Fruit fly (Drosophila melanogaster): ENCODE results near the gene CG31522.
A peak's percentile ranks its signal among the peaks of the same experiment; 100 is the strongest.

The CG31522 gene

dm6 chr3R:4397403-4398079, 65.1 kb downstream of the CG31522 start, which contains the start of gene CG9855:
Gene CG9855, minus strand, starts transcription at chr3R:4397875.
- peak; percentile 86 for TF ChIP-seq dsx (GFP tag; optimal IDR thresholded peaks at IDR 0.05; ENCODE audit: poor library complexity, severe bottlenecking)
- peak; percentile 10 for TF ChIP-seq Blimp-1 (GFP tag; optimal IDR thresholded peaks at IDR 0.05)
- TF ChIP-seq CG8119 (GFP tag; IDR thresholded peaks at IDR 0.05) = no peak
- peak; percentile 14 for TF ChIP-seq Sox14 (GFP tag; optimal IDR thresholded peaks at IDR 0.05)
- TF ChIP-seq dac (GFP tag; optimal IDR thresholded peaks at IDR 0.05) = no peak
- peak; percentile 73 for TF ChIP-seq Eip78C (GFP tag)

DNA sequence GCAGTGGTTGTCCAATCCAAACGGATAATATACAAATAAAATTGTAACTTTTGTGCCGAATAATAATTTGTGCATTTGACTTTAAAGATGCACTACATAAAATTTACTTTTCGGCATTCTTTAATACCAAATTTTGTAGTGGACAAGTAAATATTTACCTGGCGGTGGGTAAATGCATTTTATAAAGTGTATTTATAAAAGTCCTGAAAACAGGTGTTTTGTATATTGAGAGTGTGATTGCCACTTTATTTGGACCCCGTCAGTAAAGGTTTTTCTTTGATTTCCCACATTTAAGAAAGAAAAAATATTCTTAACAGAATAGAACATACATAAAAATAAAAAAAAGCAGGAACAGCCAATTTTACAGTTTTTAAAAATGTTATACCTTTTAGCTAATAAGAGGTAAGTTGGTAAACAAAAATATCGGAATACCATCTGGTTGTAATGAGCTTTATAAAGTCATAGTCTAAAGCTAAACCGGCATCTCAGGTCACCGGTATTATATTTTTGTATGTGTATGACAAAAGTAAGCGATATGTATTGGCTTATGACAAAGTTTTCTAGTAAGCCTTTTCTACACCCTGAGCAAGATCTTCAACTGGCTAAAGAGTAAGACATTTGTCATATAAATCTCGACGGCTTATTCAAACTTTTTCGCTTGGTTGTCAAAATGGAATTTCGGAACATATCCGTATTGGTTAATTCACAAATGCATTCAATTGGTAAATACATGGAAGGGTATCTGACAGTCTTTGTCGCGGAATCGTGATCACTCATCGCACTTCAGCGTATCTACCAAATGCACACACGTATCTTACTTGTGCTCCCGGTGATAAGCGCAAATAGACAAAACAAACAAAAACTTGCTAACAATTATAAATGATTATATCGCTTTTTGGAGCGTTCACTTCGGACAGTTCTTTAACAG, 67.8 kb downstream of the CG31522 start:
- TF ChIP-seq CG1621 (tag; optimal IDR thresholded peaks at IDR 0.05) (peak; percentile 90), CG32006 (GFP tag; optimal IDR thresholded peaks at IDR 0.05) (peak; percentile 97), Smox (GFP tag; optimal IDR thresholded peaks at IDR 0.05) (peak; percentile 90), svp (GFP tag) (peak; percentile 98), Eip78C (GFP tag) (peak; percentile 99), CG8632 (GFP tag; optimal IDR thresholded peaks at IDR 0.05) (peak; percentile 92), vri (GFP tag; optimal IDR thresholded peaks at IDR 0.05) (peak; percentile 97), pdm3 (GFP tag; optimal IDR thresholded peaks at IDR 0.05) (peak; percentile 96), esn (GFP tag; optimal IDR thresholded peaks at IDR 0.05) (peak; percentile 96), OdsH (GFP tag; optimal IDR thresholded peaks at IDR 0.05) (peak; percentile 95), CG11294 (GFP tag; IDR thresholded peaks at IDR 0.05) (peak; percentile 92; the same call in 1 of the 2 replicates), ss (GFP tag; optimal IDR thresholded peaks at IDR 0.05) (peak; percentile 68 to 76), Sox15 (GFP tag; optimal IDR thresholded peaks at IDR 0.05) (peak; percentile 88), Ets96B (tag; optimal IDR thresholded peaks at IDR 0.05) (peak; percentile 87), CG4318 (GFP tag; optimal IDR thresholded peaks at IDR 0.05) (peak; percentile 93), Gug (GFP tag; IDR thresholded peaks at IDR 0.05) (peak; percentile 93), topi (GFP tag; optimal IDR thresholded peaks at IDR 0.05) (peak; percentile 95), fd85E (GFP tag; optimal IDR thresholded peaks at IDR 0.05) (peak; percentile 83), spab (GFP tag; optimal IDR thresholded peaks at IDR 0.05) (peak; percentile 76), CG9139 (GFP tag; optimal IDR thresholded peaks at IDR 0.05) (peak; percentile 52), Hr39 (GFP tag; optimal IDR thresholded peaks at IDR 0.05) (peak; percentile 96), CG6792 (GFP tag; optimal IDR thresholded peaks at IDR 0.05) (peak; percentile 93), CG8319 (GFP tag; optimal IDR thresholded peaks at IDR 0.05) (peak; percentile 83), CG7368 (GFP tag; optimal IDR thresholded peaks at IDR 0.05) (peak; percentile 92), CG6163 (GFP tag; IDR thresholded peaks at IDR 0.05) (peak; percentile 95), lz (GFP tag; optimal IDR thresholded peaks at IDR 0.05) (peak; percentile 94), Blimp-1 (GFP tag; optimal IDR thresholded peaks at IDR 0.05) (peak; percentile 61), CG6808 (GFP tag; optimal IDR thresholded peaks at IDR 0.05) (peak; percentile 65), CG16779 (tag; optimal IDR thresholded peaks at IDR 0.05) (peak; percentile 88), CG6854 (GFP tag; optimal IDR thresholded peaks at IDR 0.05) (peak; percentile 88), cyc (GFP tag; optimal IDR thresholded peaks at IDR 0.05) (peak; percentile 95), Eip93F (GFP tag; optimal IDR thresholded peaks at IDR 0.05) (peak; percentile 93), dsx (GFP tag; optimal IDR thresholded peaks at IDR 0.05; ENCODE audit: poor library complexity, severe bottlenecking) (peak; percentile 88), Ets21C (GFP tag; optimal IDR thresholded peaks at IDR 0.05) (peak; percentile 87), Sox14 (GFP tag; optimal IDR thresholded peaks at IDR 0.05) (peak; percentile 97), CG6276 (GFP tag; optimal IDR thresholded peaks at IDR 0.05) (peak; percentile 95), net (GFP tag; optimal IDR thresholded peaks at IDR 0.05) (peak; percentile 94), CG15336 (GFP tag; IDR thresholded peaks at IDR 0.05) (peak; percentile 97), acj6 (GFP tag; optimal IDR thresholded peaks at IDR 0.05) (peak; percentile 94), fd59A (GFP tag; optimal IDR thresholded peaks at IDR 0.05) (peak; percentile 80), Sox102F (GFP tag; optimal IDR thresholded peaks at IDR 0.05) (peak; percentile 96), salr (GFP tag; optimal IDR thresholded peaks at IDR 0.05) (peak; percentile 86 to 89), Eip75B (GFP tag; optimal IDR thresholded peaks at IDR 0.05) (peak; percentile 92)
